Worm (Caenorhabditis elegans) whole organism, L3 larva: ENCODE data around the gene ndx-3.
"Not testable (repeated sequence)": the region's sequence is repeated elsewhere in the genome, so short reads cannot be mapped to it uniquely, and the experiment has no call there.

ENCODE experiments used
- R02D3.7 ChIP-seq: fragments of 150-350 bp; optimal IDR thresholded peaks from 2 replicates; lab custom pipeline; 2014; ENCODE audit warnings: missing biosample characterization, missing genetic modification characterization
- ZK546.5 ChIP-seq: sonication (generic microtip); optimal IDR thresholded peaks from 2 replicates; lab custom pipeline; 2017; ENCODE audit warnings: missing biosample characterization, missing genetic modification characterization
- aly-2 ChIP-seq: fragments of 150-350 bp; optimal IDR thresholded peaks from 2 replicates; lab custom pipeline; 2014; ENCODE audit warnings: missing biosample characterization, missing genetic modification characterization
- ama-1 ChIP-seq: fragments of 150-350 bp; optimal IDR thresholded peaks from 2 replicates; lab custom pipeline; 2018
- ceh-16 ChIP-seq: sonication (generic microtip); optimal IDR thresholded peaks from 2 replicates; lab custom pipeline; 2017; ENCODE audit warnings: missing biosample characterization, missing genetic modification characterization
- ceh-28 ChIP-seq: fragments of 150-350 bp; optimal IDR thresholded peaks from 2 replicates; lab custom pipeline; 2014; ENCODE audit warnings: missing biosample characterization, missing genetic modification reagents, missing genetic modification characterization
- ceh-82 ChIP-seq: fragments of 150-350 bp; optimal IDR thresholded peaks from 2 replicates; lab custom pipeline; 2014; ENCODE audit warnings: missing biosample characterization, missing genetic modification characterization
- ceh-9 ChIP-seq: sonication (generic microtip); optimal IDR thresholded peaks from 2 replicates; lab custom pipeline; 2018; ENCODE audit warnings: missing biosample characterization, missing genetic modification characterization
- daf-12 ChIP-seq: fragments of 150-350 bp; optimal IDR thresholded peaks from 2 replicates; lab custom pipeline; 2014; ENCODE audit warnings: missing biosample characterization, missing genetic modification reagents, missing genetic modification characterization
- egl-27 ChIP-seq: sonication (generic microtip); optimal IDR thresholded peaks from 4 replicates; lab custom pipeline; 2017; ENCODE audit warnings: missing biosample characterization, missing genetic modification reagents, missing genetic modification characterization
- egl-5 ChIP-seq: fragments of 150-350 bp; optimal IDR thresholded peaks from 2 replicates; lab custom pipeline; 2017; ENCODE audit warnings: missing biosample characterization, missing genetic modification reagents, missing genetic modification characterization, inconsistent platforms
- elt-1 ChIP-seq: fragments of 150-350 bp; optimal IDR thresholded peaks from 2 replicates; lab custom pipeline; 2014; ENCODE audit warnings: missing biosample characterization, missing genetic modification characterization
- elt-2 ChIP-seq: sonication (generic microtip); optimal IDR thresholded peaks from 2 replicates; lab custom pipeline; 2016; ENCODE audit warnings: missing genetic modification reagents, mild to moderate bottlenecking, missing genetic modification characterization, missing compliant biosample characterization
- elt-3 ChIP-seq, 3 experiments: fragments of 150-350 bp in 1 of 3; sonication (generic microtip) in 2 of 3; optimal IDR thresholded peaks; 2 replicates in 2 of 3; 4 replicates in 1 of 3; lab custom pipeline; 2014 to 2017; ENCODE audit warnings: missing biosample characterization in 3 of 3, missing genetic modification characterization in 3 of 3
- eor-1 ChIP-seq, 2 experiments: fragments of 150-350 bp; optimal IDR thresholded peaks; 2 replicates each; lab custom pipeline; 2014 to 2018; ENCODE audit warnings: missing biosample characterization in 2 of 2, missing genetic modification characterization in 2 of 2
- fkh-10 ChIP-seq: sonication (generic microtip); optimal IDR thresholded peaks from 2 replicates; lab custom pipeline; 2017; ENCODE audit warnings: missing biosample characterization, missing genetic modification reagents, missing genetic modification characterization
- fkh-2 ChIP-seq: fragments of 150-350 bp; optimal IDR thresholded peaks from 2 replicates; lab custom pipeline; 2014; ENCODE audit warnings: missing biosample characterization, missing genetic modification reagents, missing genetic modification characterization
- fos-1 ChIP-seq: fragments of 150-350 bp; optimal IDR thresholded peaks from 2 replicates; lab custom pipeline; 2014; ENCODE audit warnings: missing biosample characterization, missing genetic modification characterization
- hmg-11 ChIP-seq: sonication (generic microtip); optimal IDR thresholded peaks from 2 replicates; lab custom pipeline; 2016; ENCODE audit warnings: missing genetic modification characterization, missing compliant biosample characterization
- jun-1 ChIP-seq: fragments of 150-350 bp; optimal IDR thresholded peaks from 2 replicates; lab custom pipeline; 2014; ENCODE audit warnings: missing biosample characterization, missing genetic modification reagents, missing genetic modification characterization
- lin-15B ChIP-seq: fragments of 150-350 bp; optimal IDR thresholded peaks from 2 replicates; lab custom pipeline; 2014; ENCODE audit warnings: missing biosample characterization, missing genetic modification characterization
- lin-39 ChIP-seq: fragments of 150-350 bp; optimal IDR thresholded peaks from 2 replicates; lab custom pipeline; 2018; ENCODE audit warnings: missing biosample characterization, missing genetic modification reagents, missing genetic modification characterization
- lsy-12 ChIP-seq: sonication (generic microtip); optimal IDR thresholded peaks from 2 replicates; lab custom pipeline; 2016; ENCODE audit warnings: mild to moderate bottlenecking, missing genetic modification characterization, missing compliant biosample characterization
- mml-1 ChIP-seq: fragments of 150-350 bp; sonication (generic microtip); optimal IDR thresholded peaks from 3 replicates; lab custom pipeline; 2014; ENCODE audit warnings: missing biosample characterization, missing genetic modification characterization
- nfya-1 ChIP-seq: sonication (generic microtip); optimal IDR thresholded peaks from 2 replicates; lab custom pipeline; 2017; ENCODE audit warnings: missing genetic modification characterization, mild to moderate bottlenecking, missing compliant biosample characterization, antibody characterized with exemption, moderate library complexity; ENCODE audit not compliant: insufficient read depth
- nhr-11 ChIP-seq: fragments of 150-350 bp; optimal IDR thresholded peaks from 2 replicates; lab custom pipeline; 2014; ENCODE audit warnings: missing biosample characterization, missing genetic modification characterization
- nhr-12 ChIP-seq: fragments of 150-350 bp; optimal IDR thresholded peaks from 2 replicates; lab custom pipeline; 2014; ENCODE audit warnings: missing biosample characterization, missing genetic modification characterization
- nhr-23 ChIP-seq: fragments of 150-350 bp; optimal IDR thresholded peaks from 2 replicates; lab custom pipeline; 2014; ENCODE audit warnings: missing biosample characterization, missing genetic modification reagents, missing genetic modification characterization
- nhr-25 ChIP-seq: sonication (generic microtip); optimal IDR thresholded peaks from 2 replicates; lab custom pipeline; 2017; ENCODE audit warnings: missing biosample characterization, missing genetic modification characterization
- nhr-28 ChIP-seq: fragments of 150-350 bp; optimal IDR thresholded peaks from 2 replicates; lab custom pipeline; 2014; ENCODE audit warnings: missing biosample characterization, missing genetic modification characterization
- nhr-43 ChIP-seq: sonication (generic microtip); optimal IDR thresholded peaks from 2 replicates; lab custom pipeline; 2016; ENCODE audit warnings: mild to moderate bottlenecking, missing genetic modification characterization, missing compliant biosample characterization; ENCODE audit not compliant: poor library complexity, severe bottlenecking
- nhr-67 ChIP-seq: fragments of 150-350 bp; optimal IDR thresholded peaks from 2 replicates; lab custom pipeline; 2014; ENCODE audit warnings: missing biosample characterization, missing genetic modification characterization
- nhr-76 ChIP-seq: fragments of 150-350 bp; sonication (generic microtip); optimal IDR thresholded peaks from 5 replicates; lab custom pipeline; 2014; ENCODE audit warnings: missing biosample characterization, missing genetic modification characterization
- nhr-77 ChIP-seq: fragments of 150-350 bp; optimal IDR thresholded peaks from 2 replicates; lab custom pipeline; 2014; ENCODE audit warnings: missing biosample characterization, missing genetic modification characterization
- pha-4 ChIP-seq: fragments of 150-350 bp; optimal IDR thresholded peaks from 2 replicates; lab custom pipeline; 2014; ENCODE audit warnings: missing biosample characterization, missing genetic modification reagents, missing genetic modification characterization
- pqm-1 ChIP-seq: fragments of 150-350 bp; optimal IDR thresholded peaks from 2 replicates; lab custom pipeline; 2017; ENCODE audit warnings: missing biosample characterization, missing genetic modification characterization, inconsistent platforms
- sea-2 ChIP-seq: fragments of 150-350 bp; sonication (generic microtip); optimal IDR thresholded peaks from 4 replicates; lab custom pipeline; 2014; ENCODE audit warnings: missing biosample characterization, missing genetic modification reagents, missing genetic modification characterization
- skn-1 ChIP-seq: fragments of 150-350 bp; optimal IDR thresholded peaks from 2 replicates; lab custom pipeline; 2014; ENCODE audit warnings: missing biosample characterization, missing genetic modification characterization
- snpc-4 ChIP-seq: fragments of 150-350 bp; optimal IDR thresholded peaks from 2 replicates; lab custom pipeline; 2014; ENCODE audit warnings: missing biosample characterization, missing genetic modification characterization
- tbx-2 ChIP-seq: sonication (generic microtip); optimal IDR thresholded peaks from 2 replicates; lab custom pipeline; 2016; ENCODE audit warnings: mild to moderate bottlenecking, missing genetic modification characterization, missing compliant biosample characterization
- unc-39 ChIP-seq: sonication (generic microtip); optimal IDR thresholded peaks from 4 replicates; lab custom pipeline; 2017; ENCODE audit warnings: missing biosample characterization, missing genetic modification characterization
- unc-62 ChIP-seq: fragments of 150-350 bp; sonication (generic microtip); optimal IDR thresholded peaks from 4 replicates; lab custom pipeline; 2014; ENCODE audit warnings: missing biosample characterization, missing genetic modification reagents, missing genetic modification characterization
- zag-1 ChIP-seq: fragments of 150-350 bp; optimal IDR thresholded peaks from 2 replicates; lab custom pipeline; 2014; ENCODE audit warnings: missing biosample characterization, missing genetic modification characterization
- ztf-11 ChIP-seq: fragments of 150-350 bp; optimal IDR thresholded peaks from 2 replicates; lab custom pipeline; 2014; ENCODE audit warnings: missing biosample characterization, missing genetic modification characterization
- ztf-4 ChIP-seq: fragments of 150-350 bp; optimal IDR thresholded peaks from 2 replicates; lab custom pipeline; 2014; ENCODE audit warnings: missing biosample characterization, missing genetic modification characterization

Gene ndx-3

ce11 chrII:4953289-4953688 is at the start of gene ndx-3:
ndx-3 (plus strand) TSS chrII:4953589.
- TF ChIP-seq nfya-1 (tag; lab: Kevin White, UChicago) (no peak), nhr-76 (tag; lab: Kevin White, UChicago) (no peak), ceh-16 (tag; lab: Kevin White, UChicago) (no peak), unc-39 (tag; lab: Kevin White, UChicago) (no peak), ztf-11 (tag; lab: Kevin White, UChicago) (no peak), skn-1 (tag; lab: Kevin White, UChicago) (no peak), ceh-82 (tag; lab: Kevin White, UChicago) (no peak), R02D3.7 (tag; lab: Kevin White, UChicago) (no peak), nhr-25 (no peak), nhr-28 (tag; lab: Kevin White, UChicago) (no peak)

- TF ChIP-seq egl-27, jun-1, elt-2 (tag; lab: Kevin White, UChicago): not testable (repeated sequence)
These were observed 49.7 kb upstream of the ndx-3 start, which contains the start of gene sgt-1 for ce11 chrII:4903696-4904095. sgt-1 (minus strand) TSS chrII:4903796.

- TF ChIP-seq nhr-67 (tag; lab: Kevin White, UChicago) (no peak), lin-15B (tag; lab: Kevin White, UChicago) (peak; percentile 87), nhr-12 (no peak), sea-2 (GFP tag; lab: Kevin White, UChicago) (no peak), daf-12 (tag; lab: Kevin White, UChicago) (no peak), egl-27 (tag; lab: Kevin White, UChicago) (peak; percentile 18), nhr-28 (tag; lab: Kevin White, UChicago) (no peak), ceh-28 (peak; percentile 36), aly-2 (tag; lab: Kevin White, UChicago) (no peak), lin-39 (tag; lab: Kevin White, UChicago) (peak; percentile 68), unc-62 (GFP tag; lab: Kevin White, UChicago) (peak; percentile 37), ceh-9 (tag; lab: Kevin White, UChicago) (no peak), unc-39 (tag; lab: Kevin White, UChicago) (no peak), fkh-2 (tag; lab: Kevin White, UChicago) (no peak), elt-1 (tag; lab: Kevin White, UChicago) (no peak), mml-1 (tag; lab: Kevin White, UChicago) (no peak), elt-2 (tag; lab: Kevin White, UChicago) (peak; percentile 68), tbx-2 (no peak), nhr-43 (tag; lab: Kevin White, UChicago) (no peak), nhr-23 (peak; percentile 47), ceh-16 (tag; lab: Kevin White, UChicago) (no peak), egl-5 (tag; lab: Kevin White, UChicago) (peak; percentile 78), fos-1 (tag; lab: Kevin White, UChicago) (no peak), hmg-11 (tag; lab: Kevin White, UChicago) (peak; percentile 83), pqm-1 (tag; lab: Kevin White, UChicago) (peak; percentile 50), snpc-4 (tag; lab: Kevin White, UChicago) (peak; percentile 77), skn-1 (tag; lab: Kevin White, UChicago) (peak; percentile 70), ZK546.5 (tag; lab: Kevin White, UChicago) (no peak), nhr-77 (tag; lab: Kevin White, UChicago) (no peak), elt-3 (tag; optimal IDR thresholded peaks at IDR 0.05; lab: Kevin White, UChicago) (no peak), nhr-76 (tag; lab: Kevin White, UChicago) (no peak), jun-1 (tag; lab: Kevin White, UChicago) (peak; percentile 56), pha-4 (tag; lab: Kevin White, UChicago) (peak; percentile 84), ztf-11 (tag; lab: Kevin White, UChicago) (no peak), fkh-10 (GFP tag; lab: Kevin White, UChicago) (peak; percentile 46), eor-1 (tag; optimal IDR thresholded peaks at IDR 0.05; lab: Kevin White, UChicago) (no peak), nhr-25 (peak; percentile 79), nhr-11 (tag; lab: Kevin White, UChicago) (no peak), ama-1 (lab: Kevin White, UChicago) (no peak), ceh-82 (tag; lab: Kevin White, UChicago) (no peak), R02D3.7 (tag; lab: Kevin White, UChicago) (no peak), zag-1 (tag; lab: Kevin White, UChicago) (no peak), lsy-12 (tag; lab: Kevin White, UChicago) (no peak), ztf-4 (tag; lab: Kevin White, UChicago) (no peak), nfya-1 (tag; lab: Kevin White, UChicago) (peak; percentile 96)
- TF ChIP-seq, all 47 proteins: peak for 17
These were observed 49.1 kb upstream of the ndx-3 start for ce11 chrII:4904277-4904676.
